Worm (Caenorhabditis elegans) whole organism, L1 larva: ENCODE results near the gene C17B7.3.

Experiments
- ama-1 ChIP-seq: fragments of 150-350 bp; optimal IDR thresholded peaks from 2 replicates; lab custom pipeline; 2014
- ceh-63 ChIP-seq: fragments of 200-800 bp; sonication (Bioruptor generic); optimal IDR thresholded peaks from 2 replicates; lab custom pipeline; 2018; ENCODE audit warnings: mild to moderate bottlenecking, missing genetic modification characterization, missing compliant biosample characterization
- fkh-4 ChIP-seq: sonication (generic microtip); optimal IDR thresholded peaks from 2 replicates; lab custom pipeline; 2016; ENCODE audit warnings: missing compliant biosample characterization, missing genetic modification characterization, borderline replicate concordance
- lin-39 ChIP-seq: fragments of 150-350 bp; optimal IDR thresholded peaks from 2 replicates; lab custom pipeline; 2014; ENCODE audit warnings: missing biosample characterization, missing genetic modification reagents, missing genetic modification characterization

ce11 chrV:3339009-3339408 lies 3.6 kb upstream of the C17B7.3 start, which contains the start of gene C17B7.4:
- TF ChIP-seq fkh-4 (tag; lab: Kevin White, UChicago) (no peak), lin-39 (tag; lab: Kevin White, UChicago) (no peak), ceh-63 (GFP tag; lab: Kevin White, UChicago) (no peak), ama-1 (lab: Kevin White, UChicago) (no peak)
